Worm (Caenorhabditis elegans): Measurements from ENCODE around the gene F16B12.6.

DNA sequence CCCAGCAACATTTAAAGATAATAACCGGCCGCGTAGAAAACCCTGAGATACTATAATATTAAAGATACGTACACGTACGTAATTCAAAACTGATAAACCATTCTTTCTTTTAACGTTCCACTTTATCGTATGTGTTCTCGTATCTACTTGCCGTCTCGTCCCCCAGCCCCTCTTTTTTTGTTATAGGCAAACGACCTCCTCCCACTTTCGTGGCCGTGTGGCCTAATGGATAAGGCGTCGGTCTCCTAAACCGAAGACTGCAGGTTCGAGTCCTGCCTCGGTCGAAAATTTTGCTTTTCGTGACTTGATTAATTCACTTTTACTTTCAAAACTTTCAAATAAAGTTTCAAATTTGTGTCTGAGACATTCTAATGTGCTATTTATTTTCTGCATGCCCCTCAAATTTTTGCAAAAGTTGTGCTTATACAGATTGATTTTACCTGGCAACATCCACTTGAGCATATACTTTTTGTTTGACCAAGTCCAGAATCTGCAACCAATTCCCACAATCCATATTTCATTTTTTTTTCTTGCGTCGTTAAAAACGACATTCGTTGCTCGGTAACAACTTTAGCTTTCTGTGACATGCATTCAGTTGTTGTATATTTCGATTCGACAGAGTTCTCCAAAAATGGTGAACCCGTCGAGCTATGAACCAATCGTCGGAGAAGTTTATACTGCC, 13.5 kb downstream of the F16B12.6 start, which contains the start of gene F28H6.7:
- TF ChIP-seq ama-1 (optimal IDR thresholded peaks at IDR 0.05) (no peak), fos-1 (tag; optimal IDR thresholded peaks at IDR 0.05) (peak; percentile 57), zag-1 (tag; optimal IDR thresholded peaks at IDR 0.05) (no peak), nhr-12 (tag; optimal IDR thresholded peaks at IDR 0.05) (no peak), alr-1 (tag; optimal IDR thresholded peaks at IDR 0.05) (no peak), nhr-129 (tag; optimal IDR thresholded peaks at IDR 0.05) (peak; percentile 54), ZK546.5 (tag; optimal IDR thresholded peaks at IDR 0.05) (no peak)

Data from whole organism, L2 larva.